Fruit fly (Drosophila melanogaster): ENCODE measurements around the gene sina.

Gene sina

dm6 chr3L:16853533-16854386 lies at the start of gene sina (continued):
- peak; percentile 38 for TF ChIP-seq Rfx (GFP tag; IDR thresholded peaks at IDR 0.05)
- TF ChIP-seq onecut (GFP tag; IDR thresholded peaks at IDR 0.05), result no peak
- TF ChIP-seq HLHmδ (GFP tag; optimal IDR thresholded peaks at IDR 0.05), result peak; percentile 31
- TF ChIP-seq D19A (tag; optimal IDR thresholded peaks at IDR 0.05), result peak; percentile 39
- TF ChIP-seq CG2199 (GFP tag; IDR thresholded peaks at IDR 0.05), result 0 out of 3 replicates have a peak, but pooled peaks have one; percentile 31
- TF ChIP-seq CG11560 (tag; IDR thresholded peaks at IDR 0.05), result peak; percentile 99
- TF ChIP-seq unc-4 (GFP tag; IDR thresholded peaks at IDR 0.05; ENCODE audit: partially characterized antibody), result peak; percentile 76
- 0 out of 3 replicates have a peak, but pooled peaks have one; percentile 9 for TF ChIP-seq CG11695 (GFP tag; IDR thresholded peaks at IDR 0.05)
- peak in 1 of 2 experiments; percentile 18 for TF ChIP-seq dpn (GFP tag; optimal IDR thresholded peaks at IDR 0.05)
- peak; percentile 81 for TF ChIP-seq Ets97D (GFP tag; optimal IDR thresholded peaks at IDR 0.05)
- TF ChIP-seq CG14667 (GFP tag; IDR thresholded peaks at IDR 0.05), result no peak
- TF ChIP-seq E2f1 (GFP tag; IDR thresholded peaks at IDR 0.05), result no peak
- peak; percentile 28 for TF ChIP-seq Xbp1 (GFP tag; optimal IDR thresholded peaks at IDR 0.05)
- no peak for TF ChIP-seq CG11456 (GFP tag; IDR thresholded peaks at IDR 0.05)
- peak; percentile 44 for TF ChIP-seq CG9797 (GFP tag; optimal IDR thresholded peaks at IDR 0.05)
- no peak for TF ChIP-seq pan (optimal IDR thresholded peaks at IDR 0.05)
- TF ChIP-seq pan (GFP tag; optimal IDR thresholded peaks at IDR 0.05 in 1 of 2, IDR thresholded peaks at IDR 0.05 in 1 of 2), result peak in 1 of 2 experiments; percentile 19
- peak; percentile 74 for TF ChIP-seq BEAF-32 (GFP tag; optimal IDR thresholded peaks at IDR 0.05)
- TF ChIP-seq Stat92E (GFP tag; optimal IDR thresholded peaks at IDR 0.05), result peak in 1 of 3 experiments; percentile 11
- TF ChIP-seq hbn (GFP tag; IDR thresholded peaks at IDR 0.05; ENCODE audit: partially characterized antibody), result peak; percentile 71
- TF ChIP-seq Fer1 (GFP tag; optimal IDR thresholded peaks at IDR 0.05), result peak; percentile 17
- peak; percentile 18 for TF ChIP-seq CG15696 (tag; optimal IDR thresholded peaks at IDR 0.05)
- peak; percentile 90 for TF ChIP-seq bbx (GFP tag; IDR thresholded peaks at IDR 0.05; ENCODE audit: partially characterized antibody)
- peak; percentile 78 for TF ChIP-seq CG14710 (tag; optimal IDR thresholded peaks at IDR 0.05)
- TF ChIP-seq Hr51 (GFP tag; optimal IDR thresholded peaks at IDR 0.05), result peak in 1 of 2 experiments; percentile 17
- no peak for TF ChIP-seq CG14965 (GFP tag; optimal IDR thresholded peaks at IDR 0.05; ENCODE audit: borderline replicate concordance)
- 0 out of 2 replicates have a peak, but pooled peaks have one; percentile 11 for TF ChIP-seq CG32532 (GFP tag; IDR thresholded peaks at IDR 0.05)
- no peak for TF ChIP-seq da (GFP tag; optimal IDR thresholded peaks at IDR 0.05)
- TF ChIP-seq Dref (GFP tag; IDR thresholded peaks at IDR 0.05), result peak; percentile 98
- TF ChIP-seq Neu2 (GFP tag; optimal IDR thresholded peaks at IDR 0.05; ENCODE audit: borderline replicate concordance), result peak; percentile 61
- TF ChIP-seq grn (GFP tag; optimal IDR thresholded peaks at IDR 0.05), result no peak
- peak; percentile 60 for TF ChIP-seq knrl (GFP tag; IDR thresholded peaks at IDR 0.05; ENCODE audit: partially characterized antibody)
- TF ChIP-seq CG14860 (GFP tag; IDR thresholded peaks at IDR 0.05; ENCODE audit: partially characterized antibody), result peak; percentile 81
- TF ChIP-seq HLH4C (GFP tag; IDR thresholded peaks at IDR 0.05; ENCODE audit: partially characterized antibody), result peak; percentile 91
- TF ChIP-seq Oaz (GFP tag; IDR thresholded peaks at IDR 0.05), result no peak
- TF ChIP-seq sna (GFP tag; IDR thresholded peaks at IDR 0.05; ENCODE audit: partially characterized antibody), result peak; percentile 74
- TF ChIP-seq insv (GFP tag; optimal IDR thresholded peaks at IDR 0.05), result peak in 1 of 2 experiments; percentile 20
- TF ChIP-seq nau (GFP tag; optimal IDR thresholded peaks at IDR 0.05), result no peak
- no peak for TF ChIP-seq corto (GFP tag; optimal IDR thresholded peaks at IDR 0.05)
- no peak for TF ChIP-seq gcm (GFP tag; optimal IDR thresholded peaks at IDR 0.05)
- TF ChIP-seq CG15601 (tag; optimal IDR thresholded peaks at IDR 0.05), result peak; percentile 22
- TF ChIP-seq CG18599 (GFP tag; optimal IDR thresholded peaks at IDR 0.05), result peak; percentile 27
- peak; percentile 82 for TF ChIP-seq amos (GFP tag; IDR thresholded peaks at IDR 0.05; ENCODE audit: partially characterized antibody)
- peak; percentile 68 for TF ChIP-seq CG10267 (tag; optimal IDR thresholded peaks at IDR 0.05)
- peak; percentile 91 for TF ChIP-seq Med (GFP tag)
- peak; percentile 87 for TF ChIP-seq kah (GFP tag; optimal IDR thresholded peaks at IDR 0.05)
